Worm (Caenorhabditis elegans): Measurements from ENCODE around the gene Y111B2A.2.

DNA sequence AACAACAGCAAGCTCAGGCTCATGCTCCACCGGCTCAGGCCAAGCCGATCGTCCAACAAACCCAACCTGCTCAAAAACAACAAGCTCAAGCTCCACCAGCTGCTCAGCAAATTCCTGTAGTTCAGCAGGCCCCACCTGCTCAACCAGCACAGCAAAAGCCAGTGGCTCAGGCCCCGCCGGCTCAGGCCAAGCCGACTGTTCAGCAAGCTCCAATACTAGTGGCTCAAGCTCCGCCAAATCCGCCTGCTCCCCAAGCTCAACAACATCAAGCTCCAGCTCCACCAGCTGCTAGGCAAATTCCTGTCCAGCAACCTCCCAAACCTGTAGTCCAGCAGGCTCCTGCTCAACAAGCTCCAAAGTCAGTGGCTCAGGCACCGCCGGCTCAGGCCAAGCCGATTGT, 26.1 kb upstream of the Y111B2A.2 start:
- no peak for TF ChIP-seq tbx-37 (GFP tag; conservative IDR thresholded peaks at IDR 0.05)
- no peak for TF ChIP-seq ama-1 (optimal IDR thresholded peaks at IDR 0.05)
- no peak for TF ChIP-seq hmbx-1 (tag; optimal IDR thresholded peaks at IDR 0.05)

Measured in whole organism, early embryonic.